Worm (Caenorhabditis elegans) whole organism, L4 larva: ENCODE measurements around the gene swp-1.

Source experiments
- F10B5.3 ChIP-seq: sonication (generic microtip); optimal IDR thresholded peaks from 2 replicates; lab custom pipeline; 2016; ENCODE audit warnings: mild to moderate bottlenecking, missing genetic modification characterization, missing compliant biosample characterization
- F26F4.8 ChIP-seq: fragments of 200-800 bp; sonication (Bioruptor generic); conservative IDR thresholded peaks from 2 replicates; pipeline ENCODE4 v1.3.6; 2022; ENCODE audit warnings: missing genetic modification characterization, missing compliant biosample characterization
- F37D6.2 ChIP-seq: sonication (generic microtip); optimal IDR thresholded peaks from 2 replicates; lab custom pipeline; 2016; ENCODE audit warnings: mild to moderate bottlenecking, missing genetic modification characterization, missing compliant biosample characterization
- F44E2.7 ChIP-seq: fragments of 200-800 bp; sonication (Bioruptor generic); IDR thresholded peaks from 2 replicates; pipeline ENCODE4 v2.1.2; 2022; ENCODE audit warnings: missing genetic modification characterization, missing compliant biosample characterization
- F49E8.2 ChIP-seq: sonication (generic microtip); optimal IDR thresholded peaks from 2 replicates; lab custom pipeline; 2016; ENCODE audit warnings: missing compliant biosample characterization, mild to moderate bottlenecking, missing genetic modification characterization, borderline replicate concordance
- R02D3.7 ChIP-seq: fragments of 150-350 bp; sonication (generic microtip); optimal IDR thresholded peaks from 3 replicates; lab custom pipeline; 2014; ENCODE audit warnings: missing biosample characterization, missing genetic modification characterization
- T20F7.1 ChIP-seq: fragments of 200-800 bp; sonication (Bioruptor generic); optimal IDR thresholded peaks from 2 replicates; lab custom pipeline; 2018; ENCODE audit warnings: mild to moderate bottlenecking, missing genetic modification characterization, missing compliant biosample characterization
- Y105C5A.15 ChIP-seq: fragments of 200-800 bp; sonication (Bioruptor generic); IDR thresholded peaks from 2 replicates; pipeline ENCODE4 v1.3.6; 2022; ENCODE audit warnings: missing genetic modification characterization, missing compliant biosample characterization
- Y48G9A.11 ChIP-seq: fragments of 200-800 bp; sonication (Bioruptor generic); IDR thresholded peaks from 2 replicates; pipeline ENCODE4 v1.3.6; 2022; ENCODE audit warnings: missing genetic modification reagents, missing genetic modification characterization, missing compliant biosample characterization
- Y5F2A.4 ChIP-seq: fragments of 200-800 bp; sonication (Bioruptor generic); optimal IDR thresholded peaks from 2 replicates; lab custom pipeline; 2018; ENCODE audit warnings: mild to moderate bottlenecking, missing genetic modification characterization, missing compliant biosample characterization
- Y75B8A.6 ChIP-seq: fragments of 200-800 bp; sonication (Bioruptor generic); IDR thresholded peaks from 2 replicates; pipeline ENCODE4 v1.3.6; 2022; ENCODE audit warnings: missing genetic modification reagents, missing genetic modification characterization, missing compliant biosample characterization
- ZK546.5 ChIP-seq, 2 experiments: sonication (generic microtip); optimal IDR thresholded peaks; 2 replicates each; lab custom pipeline; 2017; ENCODE audit warnings: missing biosample characterization in 2 of 2, missing genetic modification characterization in 2 of 2
- aha-1 ChIP-seq: fragments of 150-350 bp; peaks from one replicate; lab custom pipeline; 2014; ENCODE audit warnings: missing biosample characterization, missing genetic modification characterization
- aly-2 ChIP-seq: sonication (generic microtip); optimal IDR thresholded peaks from 2 replicates; lab custom pipeline; 2018; ENCODE audit warnings: missing biosample characterization, missing genetic modification characterization
- ceh-28 ChIP-seq: fragments of 150-350 bp; optimal IDR thresholded peaks from 2 replicates; lab custom pipeline; 2014; ENCODE audit warnings: missing biosample characterization, missing genetic modification reagents, missing genetic modification characterization
- ceh-32 ChIP-seq: sonication (generic microtip); optimal IDR thresholded peaks from 2 replicates; lab custom pipeline; 2016; ENCODE audit warnings: mild to moderate bottlenecking, missing genetic modification characterization, missing compliant biosample characterization; ENCODE audit not compliant: poor library complexity
- ceh-62 ChIP-seq: sonication (generic microtip); optimal IDR thresholded peaks from 2 replicates; lab custom pipeline; 2017; ENCODE audit warnings: missing biosample characterization, missing genetic modification characterization
- daf-16 ChIP-seq, 3 experiments: sonication (generic microtip); optimal IDR thresholded peaks; 2 replicates each; lab custom pipeline; 2016 to 2017; ENCODE audit warnings: missing genetic modification characterization in 3 of 3, missing genetic modification reagents in 3 of 3, mild to moderate bottlenecking in 2 of 3, missing compliant biosample characterization in 2 of 3, missing biosample characterization in 1 of 3, moderate library complexity in 1 of 3
- daf-8 ChIP-seq: fragments of 200-800 bp; sonication (Bioruptor generic); IDR thresholded peaks from 2 replicates; pipeline ENCODE4 v1.3.6; 2022; ENCODE audit warnings: missing genetic modification characterization, missing compliant biosample characterization
- dmd-6 ChIP-seq: fragments of 200-800 bp; sonication (Bioruptor generic); IDR thresholded peaks from 2 replicates; pipeline ENCODE4 v1.3.6; 2022; ENCODE audit warnings: missing genetic modification reagents, missing genetic modification characterization, missing compliant biosample characterization
- duxl-1 ChIP-seq: sonication (generic microtip); optimal IDR thresholded peaks from 2 replicates; lab custom pipeline; 2016; ENCODE audit warnings: mild to moderate bottlenecking, missing genetic modification characterization, moderate library complexity, missing compliant biosample characterization; ENCODE audit not compliant: poor library complexity
- fkh-10 ChIP-seq: fragments of 150-350 bp; optimal IDR thresholded peaks from 2 replicates; lab custom pipeline; 2014; ENCODE audit warnings: missing biosample characterization, missing genetic modification reagents, missing genetic modification characterization
- gei-8 ChIP-seq: fragments of 200-800 bp; sonication (Bioruptor generic); optimal IDR thresholded peaks from 2 replicates; lab custom pipeline; 2018; ENCODE audit warnings: mild to moderate bottlenecking, missing genetic modification characterization, missing compliant biosample characterization
- hlh-11 ChIP-seq: fragments of 200-800 bp; sonication (Bioruptor generic); optimal IDR thresholded peaks from 2 replicates; lab custom pipeline; 2018; ENCODE audit warnings: mild to moderate bottlenecking, missing genetic modification characterization, missing compliant biosample characterization
- hlh-30 ChIP-seq: sonication (generic microtip); optimal IDR thresholded peaks from 2 replicates; lab custom pipeline; 2017; ENCODE audit warnings: antibody characterized with exemption, mild to moderate bottlenecking, missing genetic modification characterization, missing compliant biosample characterization; ENCODE audit not compliant: insufficient read depth
- hmg-1.1 ChIP-seq: fragments of 200-800 bp; sonication (Bioruptor generic); IDR thresholded peaks from 2 replicates; pipeline ENCODE4 v1.3.6; 2022; ENCODE audit warnings: missing genetic modification reagents, missing genetic modification characterization, missing compliant biosample characterization
- lim-7 ChIP-seq: fragments of 200-800 bp; sonication (Bioruptor generic); IDR thresholded peaks from 2 replicates; pipeline ENCODE4 v1.3.6; 2022; ENCODE audit warnings: missing genetic modification characterization, missing compliant biosample characterization
- lin-15B ChIP-seq: fragments of 150-350 bp; sonication (generic microtip); optimal IDR thresholded peaks from 3 replicates; lab custom pipeline; 2014; ENCODE audit warnings: missing biosample characterization, missing genetic modification characterization
- lin-39 ChIP-seq: fragments of 150-350 bp; optimal IDR thresholded peaks from 2 replicates; lab custom pipeline; 2014; ENCODE audit warnings: missing biosample characterization, missing genetic modification reagents, missing genetic modification characterization
- lsy-2 ChIP-seq, 2 experiments: fragments of 150-350 bp in 1 of 2; sonication (generic microtip) in 1 of 2; optimal IDR thresholded peaks; 2 replicates each; lab custom pipeline; 2014 to 2017; ENCODE audit warnings: missing biosample characterization in 2 of 2, missing genetic modification characterization in 2 of 2
- madf-5 ChIP-seq, 2 experiments: fragments of 200-800 bp; sonication (Bioruptor generic); IDR thresholded peaks; 2 replicates each; pipeline ENCODE4 v1.3.6; 2022; ENCODE audit warnings: missing compliant biosample characterization in 2 of 2, missing genetic modification characterization in 2 of 2
- mdl-1 ChIP-seq, 2 experiments: fragments of 150-350 bp in 1 of 2; sonication (generic microtip) in 1 of 2; optimal IDR thresholded peaks; 2 replicates each; lab custom pipeline; 2014 to 2017; ENCODE audit warnings: missing biosample characterization in 2 of 2, missing genetic modification characterization in 2 of 2
- mep-1 ChIP-seq: fragments of 150-350 bp; sonication (generic microtip); optimal IDR thresholded peaks from 3 replicates; lab custom pipeline; 2014; ENCODE audit warnings: missing biosample characterization, missing genetic modification characterization
- nhr-10 ChIP-seq: fragments of 150-350 bp; optimal IDR thresholded peaks from 2 replicates; lab custom pipeline; 2014; ENCODE audit warnings: missing biosample characterization, missing genetic modification characterization
- nhr-102 ChIP-seq: sonication (generic microtip); optimal IDR thresholded peaks from 2 replicates; lab custom pipeline; 2016; ENCODE audit warnings: mild to moderate bottlenecking, missing genetic modification characterization, moderate library complexity, missing compliant biosample characterization
- nhr-111 ChIP-seq: fragments of 200-800 bp; sonication (Bioruptor generic); optimal IDR thresholded peaks from 2 replicates; lab custom pipeline; 2018; ENCODE audit warnings: mild to moderate bottlenecking, missing genetic modification characterization, missing compliant biosample characterization
- nhr-42 ChIP-seq: fragments of 200-800 bp; sonication (Bioruptor generic); IDR thresholded peaks from 2 replicates; pipeline ENCODE4 v1.3.6; 2022; ENCODE audit warnings: missing genetic modification characterization, missing compliant biosample characterization
- nhr-77 ChIP-seq: fragments of 150-350 bp; optimal IDR thresholded peaks from 2 replicates; lab custom pipeline; 2014; ENCODE audit warnings: missing biosample characterization, missing genetic modification characterization
- pqm-1 ChIP-seq: sonication (generic microtip); optimal IDR thresholded peaks from 2 replicates; lab custom pipeline; 2017; ENCODE audit warnings: missing biosample characterization, missing genetic modification characterization
- rbr-2 ChIP-seq: sonication (generic microtip); optimal IDR thresholded peaks from 2 replicates; lab custom pipeline; 2016; ENCODE audit warnings: missing genotype, missing genetic modification characterization, missing compliant biosample characterization
- saeg-2 ChIP-seq: fragments of 200-800 bp; sonication (Bioruptor generic); IDR thresholded peaks from 2 replicates; pipeline ENCODE4 v1.3.6; 2022; ENCODE audit warnings: missing genetic modification reagents, missing genetic modification characterization, missing compliant biosample characterization
- sdz-12 ChIP-seq: fragments of 200-800 bp; sonication (Bioruptor generic); optimal IDR thresholded peaks from 2 replicates; lab custom pipeline; 2018; ENCODE audit warnings: mild to moderate bottlenecking, missing genetic modification characterization, missing compliant biosample characterization
- set-16 ChIP-seq: fragments of 200-800 bp; sonication (Bioruptor generic); IDR thresholded peaks from 2 replicates; pipeline ENCODE4 v1.3.6; 2022; ENCODE audit warnings: missing genetic modification reagents, missing genetic modification characterization, missing compliant biosample characterization
- snpc-1.2 ChIP-seq: fragments of 200-800 bp; sonication (Bioruptor generic); IDR thresholded peaks from 2 replicates; pipeline ENCODE4 v1.3.6; 2022; ENCODE audit warnings: missing genetic modification reagents, missing genetic modification characterization, missing compliant biosample characterization
- tag-97 ChIP-seq: fragments of 200-800 bp; sonication (Bioruptor generic); IDR thresholded peaks from 2 replicates; pipeline ENCODE4 v1.3.6; 2022; ENCODE audit warnings: missing genetic modification characterization, missing compliant biosample characterization
- tra-1 ChIP-seq: fragments of 200-800 bp; sonication (Bioruptor generic); IDR thresholded peaks from 2 replicates; pipeline ENCODE4 v1.3.6; 2022; ENCODE audit warnings: missing genetic modification reagents, missing genetic modification characterization, missing compliant biosample characterization
- vab-7 ChIP-seq: fragments of 200-800 bp; sonication (Bioruptor generic); IDR thresholded peaks from 2 replicates; pipeline ENCODE4 v1.3.6; 2022; ENCODE audit warnings: missing genetic modification reagents, missing genetic modification characterization, missing compliant biosample characterization
- zip-11 ChIP-seq: fragments of 200-800 bp; sonication (Bioruptor generic); IDR thresholded peaks from 2 replicates; pipeline ENCODE4 v1.3.6; 2022; ENCODE audit warnings: missing genetic modification characterization, missing compliant biosample characterization
- zip-2 ChIP-seq: fragments of 150-350 bp; optimal IDR thresholded peaks from 2 replicates; lab custom pipeline; 2014; ENCODE audit warnings: missing biosample characterization, missing genetic modification characterization

The swp-1 gene

ce11 chrIII:5715467-5715866 lies 10.1 kb upstream of the swp-1 start (continued):
- TF ChIP-seq tra-1 (GFP tag; lab: Robert Waterston, UW) (no peak), duxl-1 (tag; lab: Kevin White, UChicago) (peak; percentile 27), T20F7.1 (GFP tag; lab: Kevin White, UChicago) (no peak), hmg-1.1 (GFP tag; lab: Robert Waterston, UW) (no peak; the same call in none of the 2 replicates), mep-1 (peak; percentile 74), dmd-6 (GFP tag; lab: Robert Waterston, UW) (peak; percentile 39), sdz-12 (no peak)

ce11 chrIII:5714984-5715454 lies 9.7 kb upstream of the swp-1 start:
- no peak for TF ChIP-seq lin-39 (tag; lab: Kevin White, UChicago)
- no peak for TF ChIP-seq nhr-102 (tag; lab: Kevin White, UChicago)
- peak; percentile 55 for TF ChIP-seq aha-1 (tag; lab: Kevin White, UChicago)
- no peak for TF ChIP-seq F26F4.8 (GFP tag; lab: Robert Waterston, UW)
- TF ChIP-seq saeg-2: no peak
- TF ChIP-seq ceh-32: no peak
- no peak for TF ChIP-seq nhr-77
- TF ChIP-seq Y75B8A.6: 0 out of 2 replicates have a peak, but pooled peaks have one; percentile 24
- 0 out of 4 replicates have a peak, but pooled peaks of 1 of the 2 experiments have one; percentile 53 for TF ChIP-seq madf-5 (GFP tag; IDR thresholded peaks at IDR 0.05; lab: Robert Waterston, UW)
- TF ChIP-seq F37D6.2 (tag; lab: Kevin White, UChicago): no peak
- no peak for TF ChIP-seq nhr-111
- TF ChIP-seq ZK546.5 (tag; optimal IDR thresholded peaks at IDR 0.05; lab: Kevin White, UChicago): no peak
- no peak for TF ChIP-seq snpc-1.2 (GFP tag; lab: Robert Waterston, UW)
- no peak for TF ChIP-seq Y105C5A.15 (GFP tag; lab: Robert Waterston, UW)
- peak; percentile 16 for TF ChIP-seq pqm-1 (tag; lab: Kevin White, UChicago)
- no peak for TF ChIP-seq R02D3.7
- no peak for TF ChIP-seq nhr-10
- TF ChIP-seq tra-1 (GFP tag; lab: Robert Waterston, UW): no peak
- TF ChIP-seq zip-2: no peak
- no peak for TF ChIP-seq F44E2.7 (GFP tag; lab: Robert Waterston, UW)
- 0 out of 2 replicates have a peak, but pooled peaks have one; percentile 25 for TF ChIP-seq tag-97
- no peak for TF ChIP-seq hlh-11 (tag; lab: Kevin White, UChicago)
- TF ChIP-seq F10B5.3 (tag; lab: Kevin White, UChicago): no peak
- no peak for TF ChIP-seq ceh-62 (tag; lab: Kevin White, UChicago)
- no peak for TF ChIP-seq Y48G9A.11
- TF ChIP-seq nhr-42: no peak
- TF ChIP-seq F49E8.2 (tag; lab: Kevin White, UChicago): no peak
- TF ChIP-seq rbr-2 (tag; lab: Kevin White, UChicago): no peak
- no peak for TF ChIP-seq ceh-28 (tag; lab: Kevin White, UChicago)
- TF ChIP-seq vab-7 (GFP tag; lab: Robert Waterston, UW): no peak
- no peak for TF ChIP-seq aly-2
- peak; percentile 74 for TF ChIP-seq hlh-30 (tag; lab: Kevin White, UChicago)
- no peak for TF ChIP-seq mdl-1 (tag; optimal IDR thresholded peaks at IDR 0.05; lab: Kevin White, UChicago)
- no peak for TF ChIP-seq hmg-1.1 (GFP tag; lab: Robert Waterston, UW)
- no peak for TF ChIP-seq Y5F2A.4 (GFP tag; lab: Kevin White, UChicago)
- TF ChIP-seq fkh-10 (GFP tag; lab: Kevin White, UChicago): no peak
- no peak for TF ChIP-seq lsy-2 (tag; optimal IDR thresholded peaks at IDR 0.05; lab: Kevin White, UChicago)
- TF ChIP-seq sdz-12: no peak
- no peak for TF ChIP-seq daf-16 (GFP tag; optimal IDR thresholded peaks at IDR 0.05; lab: Kevin White, UChicago)
- peak; percentile 8 for TF ChIP-seq daf-16 (tag; optimal IDR thresholded peaks at IDR 0.05; lab: Kevin White, UChicago)
- TF ChIP-seq lin-15B: no peak
- TF ChIP-seq daf-8: no peak
- no peak for TF ChIP-seq zip-11 (GFP tag; lab: Robert Waterston, UW)
- TF ChIP-seq gei-8 (GFP tag; lab: Kevin White, UChicago): no peak
- TF ChIP-seq lim-7 (GFP tag; lab: Robert Waterston, UW): no peak
- TF ChIP-seq set-16 (GFP tag; lab: Robert Waterston, UW): no peak
